Worm (Caenorhabditis elegans): ENCODE results near the gene ubxn-4.

- TF ChIP-seq dao-5 (tag; optimal IDR thresholded peaks at IDR 0.05) = no peak
- no peak for TF ChIP-seq W03F9.2 (tag; optimal IDR thresholded peaks at IDR 0.05)
Measured at ce11 chrIII:8439312-8439711, 34.0 kb upstream of the ubxn-4 start, which contains the start of gene pqn-96.

Data from whole organism, L4/young adult.